Worm (Caenorhabditis elegans) whole organism, dauer: ENCODE measurements around the gene srx-133.

Experiments used
- unc-62 ChIP-seq: sonication (generic microtip); optimal IDR thresholded peaks from 2 replicates; lab custom pipeline; 2017; ENCODE audit warnings: missing biosample characterization, missing genetic modification reagents, missing genetic modification characterization

srx-133 gene

ce11 chrV:13887358-13887757 lies 38.9 kb downstream of the srx-133 start, which contains the start of gene srsx-19:
Gene srsx-19 (plus strand): TSS chrV:13887658.
- no peak for TF ChIP-seq unc-62 (GFP tag; lab: Kevin White, UChicago)

DNA sequence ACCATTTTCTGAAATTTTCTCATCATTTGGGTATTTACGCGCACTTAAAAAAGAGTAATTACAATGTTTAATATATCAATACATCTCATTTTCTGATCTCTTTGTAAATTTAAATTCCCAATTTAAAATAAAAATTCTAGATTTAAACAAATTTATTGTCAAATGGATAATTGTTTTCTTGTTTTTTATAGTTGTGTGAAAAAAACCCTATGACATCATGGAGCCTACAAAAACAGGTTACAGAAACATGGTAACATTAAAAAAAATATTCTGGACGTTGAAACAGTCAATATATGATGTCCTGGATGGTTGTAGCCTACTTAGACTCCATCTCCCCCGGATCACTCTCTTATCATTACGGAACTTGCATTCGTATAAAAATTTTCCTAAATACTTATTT lies 41.0 kb downstream of the srx-133 start, which contains the start of gene spp-12:
Gene spp-12 (plus strand): TSS at position 301 of the 400 bp plus-strand sequence.
- no peak for TF ChIP-seq unc-62 (GFP tag; lab: Kevin White, UChicago)

DNA sequence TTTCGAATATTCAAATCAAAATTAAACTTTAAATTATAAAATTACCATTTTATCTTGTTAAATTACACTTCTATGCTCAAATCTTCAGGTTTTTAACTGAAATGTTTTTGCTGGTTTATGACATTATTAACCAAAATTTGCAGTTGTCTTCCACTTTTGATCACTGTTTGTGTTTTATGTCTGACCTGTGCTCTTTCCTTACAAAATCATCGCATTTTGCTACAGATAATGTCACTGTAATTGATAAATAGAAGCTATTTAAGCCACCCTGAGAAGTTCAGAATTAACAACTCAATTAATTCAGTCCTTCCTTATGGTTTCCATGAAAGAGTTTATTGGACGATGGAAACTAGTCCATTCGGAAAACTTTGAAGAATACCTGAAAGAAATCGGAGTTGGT lies 42.0 kb downstream of the srx-133 start, which contains the start of gene lbp-8:
Gene lbp-8 (plus strand): TSS at position 301 of the 400 bp plus-strand sequence.
- TF ChIP-seq unc-62 (GFP tag; lab: Kevin White, UChicago): no peak

DNA sequence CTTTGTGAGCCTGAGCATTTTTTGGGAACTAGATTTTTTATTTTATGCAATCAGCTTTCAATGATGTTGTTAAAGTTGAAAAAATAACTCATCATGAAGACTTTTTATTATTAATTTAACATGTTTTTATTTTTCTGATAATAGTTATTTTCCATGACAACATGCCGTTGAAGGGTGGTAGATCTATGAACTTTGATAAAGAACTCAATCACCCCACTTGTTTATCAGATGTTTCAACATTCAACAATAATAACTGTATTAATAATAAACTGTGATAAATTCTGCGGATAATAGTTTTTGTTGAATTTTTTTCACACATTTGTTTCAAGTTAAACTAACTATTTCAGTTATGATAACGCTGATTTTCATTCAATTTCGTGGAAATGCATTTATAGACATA lies 43.0 kb downstream of the srx-133 start:
- no peak for TF ChIP-seq unc-62 (GFP tag; lab: Kevin White, UChicago)

DNA sequence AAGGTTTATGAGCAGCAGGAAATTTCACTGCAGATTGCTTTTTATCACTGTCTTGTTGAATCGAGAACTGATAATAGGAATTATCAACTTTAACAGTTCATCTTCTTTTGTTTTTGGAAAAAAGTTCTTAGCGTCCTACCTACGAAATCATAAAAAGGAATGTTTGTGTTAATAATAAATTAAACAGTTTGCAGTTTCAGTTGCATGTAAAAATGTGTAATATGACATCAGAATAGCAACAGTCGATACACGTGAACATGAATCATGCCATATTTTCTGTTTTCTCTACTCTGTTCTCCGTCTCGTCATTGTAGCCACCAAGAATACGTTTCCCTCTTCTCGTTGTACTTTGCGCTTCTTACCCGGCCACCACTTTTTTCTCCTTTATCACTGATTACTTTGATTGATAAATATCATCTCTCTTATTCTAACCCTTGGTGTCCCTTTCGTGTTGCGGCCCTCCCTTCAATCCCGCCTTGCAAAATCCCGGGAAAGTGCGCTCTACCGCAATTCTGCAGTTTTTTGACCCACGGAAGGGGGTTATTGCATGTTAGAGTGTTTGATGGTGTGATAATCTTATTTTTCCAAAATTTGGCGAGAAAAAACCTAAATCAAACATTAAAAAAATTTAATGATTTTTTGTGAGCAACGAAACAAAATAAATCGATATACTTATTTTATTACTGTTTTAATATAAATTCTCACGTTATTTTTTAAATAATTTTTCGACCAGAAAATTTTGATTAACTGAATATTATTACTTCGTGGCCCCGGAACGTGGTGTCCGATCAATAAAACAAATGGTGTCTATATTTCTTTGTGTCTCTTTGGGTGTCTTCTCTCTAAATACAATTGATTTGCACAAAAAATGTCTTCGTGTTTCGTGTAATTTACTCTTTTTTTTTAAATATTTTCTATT lies 44.2 kb downstream of the srx-133 start, which contains the start of gene sptl-3:
Gene sptl-3 (plus strand): TSS at position 869 of the 919 bp plus-strand sequence.
- TF ChIP-seq unc-62 (GFP tag; lab: Kevin White, UChicago): no peak

- no peak for TF ChIP-seq unc-62 (GFP tag; lab: Kevin White, UChicago)
These were observed 45.1 kb downstream of the srx-133 start for ce11 chrV:13893583-13893982.

DNA sequence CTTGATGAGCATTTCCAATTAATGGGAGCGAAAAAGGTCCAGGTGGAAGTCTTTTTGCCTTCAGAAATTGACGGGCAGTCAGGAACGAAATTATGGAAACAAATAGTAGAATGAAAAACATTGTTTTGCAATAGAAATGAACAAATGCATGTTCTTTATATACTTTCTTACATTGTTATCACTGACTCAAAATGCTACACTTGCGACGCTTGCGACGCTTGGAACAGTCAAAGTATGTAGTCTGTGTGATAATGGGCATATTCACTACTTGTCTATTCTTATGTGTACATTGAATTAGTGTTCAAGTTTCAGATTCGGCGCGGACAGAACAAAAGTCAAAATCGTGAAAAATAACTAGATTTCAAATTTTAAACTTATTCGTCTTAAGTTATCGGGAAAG lies 49.9 kb downstream of the srx-133 start, which contains the start of gene cyp-35C1:
Gene cyp-35C1 (minus strand): TSS at position 132 of the 400 bp plus-strand sequence.
- TF ChIP-seq unc-62 (GFP tag; lab: Kevin White, UChicago): no peak

DNA sequence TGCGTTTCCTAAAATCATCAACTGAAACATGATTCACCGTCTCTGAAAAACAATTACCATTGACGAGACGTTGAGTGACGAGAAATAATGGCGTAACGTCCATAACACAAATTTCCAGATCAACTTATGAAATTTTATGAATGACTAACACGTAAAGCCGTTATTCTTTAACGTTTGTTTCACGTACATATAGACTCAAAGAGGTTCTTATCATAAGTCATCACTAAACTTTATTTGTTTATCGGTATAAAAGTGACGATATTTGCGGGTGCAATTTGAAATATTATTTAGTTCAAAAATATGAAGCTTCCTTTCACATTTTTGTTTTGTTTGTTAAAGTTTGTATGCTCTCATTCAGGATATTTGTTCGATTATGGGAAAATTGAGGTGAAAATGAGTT lies 50.7 kb downstream of the srx-133 start, which contains the start of gene oac-3:
Gene oac-3 (plus strand): TSS at position 301 of the 400 bp plus-strand sequence.
- no peak for TF ChIP-seq unc-62 (GFP tag; lab: Kevin White, UChicago)
